Worm (Caenorhabditis elegans): ENCODE data around the gene col-96.

Gene col-96

DNA sequence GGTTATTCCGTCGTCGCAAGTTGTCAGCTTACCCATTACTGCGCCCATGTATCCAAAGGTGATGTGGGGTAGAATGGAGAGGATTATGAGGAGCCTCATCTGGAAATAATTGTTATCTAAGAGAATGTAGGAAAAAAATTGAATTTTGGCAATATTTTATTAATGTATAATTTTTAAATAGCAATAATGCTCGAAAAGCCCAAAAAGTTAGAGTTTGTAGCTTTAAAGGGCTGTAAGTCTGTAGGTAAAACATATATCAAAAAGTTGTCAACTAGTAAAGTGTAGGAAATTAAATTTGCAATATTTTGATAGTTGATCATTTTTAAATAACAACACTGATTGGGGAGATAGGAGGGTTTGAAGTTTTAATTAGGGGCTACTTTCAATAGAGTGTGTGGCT lies 2.2 kb upstream of the col-96 start, which contains the start of gene Y41C4A.8:
Gene Y41C4A.8 (minus strand): TSS at position 101 of the 400 bp plus-strand sequence.
- TF ChIP-seq unc-62 (GFP tag; optimal IDR thresholded peaks at IDR 0.05), result no peak

- TF ChIP-seq unc-62 (GFP tag; optimal IDR thresholded peaks at IDR 0.05), result no peak
Observed at ce11 chrIII:11705930-11706329, 635 bp downstream of the col-96 start.

DNA sequence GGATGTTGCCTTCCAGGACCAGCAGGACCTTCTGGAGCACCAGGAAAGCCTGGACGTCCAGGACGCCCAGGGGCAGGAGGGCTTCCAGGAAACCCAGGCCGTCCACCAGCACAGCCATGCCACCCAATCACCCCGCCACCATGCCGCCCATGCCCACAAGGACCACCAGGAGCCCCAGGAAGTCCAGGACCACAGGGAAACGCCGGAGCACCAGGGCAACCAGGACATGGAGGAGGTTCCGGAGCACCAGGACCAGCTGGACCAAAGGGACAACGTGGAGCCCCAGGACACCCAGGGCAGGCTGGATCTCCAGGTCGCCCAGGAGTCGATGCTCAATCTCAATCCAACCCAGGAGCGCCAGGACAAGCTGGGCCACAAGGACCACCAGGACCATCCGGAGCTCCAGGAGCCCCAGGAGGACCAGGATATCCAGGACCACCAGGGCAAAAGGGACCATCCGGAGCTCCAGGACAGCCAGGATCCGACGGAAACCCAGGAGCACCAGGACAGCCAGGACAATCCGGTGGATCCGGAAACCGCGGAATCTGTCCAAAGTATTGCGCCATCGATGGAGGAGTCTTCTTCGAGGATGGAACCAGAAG lies 2.1 kb downstream of the col-96 start:
- no peak for TF ChIP-seq unc-62 (GFP tag; optimal IDR thresholded peaks at IDR 0.05)

ce11 chrIII:11703776-11704093 lies 2.8 kb downstream of the col-96 start, which contains the start of gene col-95:
col-95 (plus strand) TSS chrIII:11703994.
- TF ChIP-seq unc-62 (GFP tag; optimal IDR thresholded peaks at IDR 0.05), result no peak

DNA sequence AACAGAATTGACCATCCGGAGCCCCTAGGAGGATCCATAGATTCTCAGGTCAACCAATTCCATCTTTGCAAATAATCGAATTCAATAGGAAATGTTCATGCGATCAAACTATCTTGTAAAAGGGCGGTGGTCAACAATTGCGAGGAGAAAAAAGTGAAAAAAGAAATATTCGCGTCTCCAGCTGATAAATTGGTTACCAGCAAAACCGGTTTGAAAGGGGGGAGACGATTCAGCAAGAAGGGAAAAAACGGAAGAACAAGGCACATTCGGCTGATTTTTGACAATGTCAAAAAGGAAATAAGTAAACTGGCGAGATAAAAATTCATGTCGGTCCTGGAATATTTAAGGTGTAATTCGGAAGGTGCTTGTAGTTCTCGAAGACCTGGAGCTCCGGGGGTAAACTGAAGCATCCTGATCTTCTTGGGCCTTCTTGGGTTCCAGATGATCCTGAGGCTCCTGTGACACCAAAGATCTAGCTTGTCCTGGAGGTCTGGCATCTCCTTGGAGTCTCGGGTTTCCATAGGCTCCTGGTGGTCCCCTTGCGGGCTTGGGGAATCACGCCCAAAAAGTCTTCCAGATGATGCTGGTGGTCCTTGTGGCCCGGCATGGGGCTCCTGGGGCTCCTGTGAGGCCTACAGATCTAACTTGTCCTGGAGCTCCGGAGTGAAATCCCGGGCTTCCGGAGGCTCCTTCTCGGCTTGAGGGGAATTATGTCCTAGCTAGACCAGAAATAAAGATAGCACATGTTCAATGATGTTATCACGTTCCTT lies 3.4 kb downstream of the col-96 start:
- no peak for TF ChIP-seq unc-62 (GFP tag; optimal IDR thresholded peaks at IDR 0.05)

DNA sequence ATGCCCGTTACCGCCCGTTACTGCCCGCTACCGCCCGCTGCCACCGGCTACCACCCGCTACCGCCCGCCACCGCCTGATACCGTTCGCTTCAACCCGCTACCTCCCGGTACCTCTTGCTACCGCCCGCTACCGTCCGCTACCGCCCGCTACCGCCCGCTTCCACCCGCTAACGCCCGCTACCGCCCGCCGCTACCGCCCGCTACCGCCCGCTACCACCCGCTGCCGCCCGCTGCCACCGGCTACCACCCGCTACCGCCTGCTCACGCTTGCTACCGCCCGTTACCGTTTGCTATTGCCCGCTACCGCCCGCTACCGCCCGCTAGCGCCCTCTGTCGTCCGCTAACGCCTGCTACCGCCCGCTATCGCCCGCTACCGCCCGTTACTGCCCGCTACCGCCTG lies 4.7 kb downstream of the col-96 start:
- no peak for TF ChIP-seq unc-62 (GFP tag; optimal IDR thresholded peaks at IDR 0.05)

- TF ChIP-seq unc-62 (GFP tag; optimal IDR thresholded peaks at IDR 0.05), result no peak
Observed at ce11 chrIII:11699959-11700358, 6.6 kb downstream of the col-96 start, which contains the start of gene pqn-84. pqn-84 (plus strand) TSS chrIII:11700259.

- no peak for TF ChIP-seq unc-62 (GFP tag; optimal IDR thresholded peaks at IDR 0.05)
Observed at ce11 chrIII:11698569-11698968, 8.0 kb downstream of the col-96 start, which contains the start of gene Y41C4A.7. Y41C4A.7 (plus strand) TSS chrIII:11698869.

ce11 chrIII:11696273-11696672 lies 10.3 kb downstream of the col-96 start, which contains the start of gene Y41C4A.6:
Y41C4A.6 (plus strand) TSS chrIII:11696573.
- TF ChIP-seq unc-62 (GFP tag; optimal IDR thresholded peaks at IDR 0.05), result no peak

DNA sequence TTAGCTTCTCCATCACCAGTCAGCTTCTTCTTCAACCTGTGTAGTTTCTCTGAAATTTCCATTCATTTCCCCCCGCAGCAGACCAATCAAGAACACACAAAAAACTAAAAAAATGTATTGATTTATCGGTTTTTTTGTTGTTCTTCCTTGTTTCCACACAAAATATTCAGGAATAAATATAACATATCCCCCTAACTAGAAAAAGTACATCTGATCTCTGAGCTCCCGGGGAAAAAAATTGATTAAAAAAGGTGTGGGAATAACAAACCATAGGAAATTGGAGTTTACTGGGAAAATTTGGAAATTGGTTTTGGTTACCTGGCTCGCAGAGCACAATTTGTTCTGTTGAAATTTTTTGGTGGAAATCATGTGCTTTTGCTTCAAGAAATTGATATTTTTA lies 11.6 kb downstream of the col-96 start, which contains the start of gene Y41C4A.22:
Gene Y41C4A.22 (plus strand): TSS at position 301 of the 400 bp plus-strand sequence.
- no peak for TF ChIP-seq unc-62 (GFP tag; optimal IDR thresholded peaks at IDR 0.05)

- TF ChIP-seq unc-62 (GFP tag; optimal IDR thresholded peaks at IDR 0.05), result no peak
Observed at ce11 chrIII:11694506-11694947, 12.0 kb downstream of the col-96 start.

DNA sequence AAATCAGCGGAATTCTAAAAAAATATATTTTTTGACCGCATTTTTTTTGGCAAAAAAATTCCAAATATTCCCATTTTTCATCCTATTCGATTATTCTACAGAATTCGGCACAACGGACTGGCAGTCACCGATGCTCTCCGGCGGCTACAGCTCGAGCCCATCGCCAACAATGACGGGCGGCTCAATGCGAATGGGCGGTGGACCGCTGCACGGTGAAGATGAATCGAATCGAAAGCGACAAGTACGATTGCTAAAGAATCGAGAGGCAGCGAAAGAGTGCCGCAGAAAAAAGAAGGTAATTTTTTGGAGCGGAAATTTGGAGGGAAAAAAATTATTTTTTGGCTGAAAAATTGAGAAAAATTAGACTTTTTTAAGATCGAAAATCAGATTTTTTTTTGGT lies 14.2 kb downstream of the col-96 start:
- TF ChIP-seq unc-62 (GFP tag; optimal IDR thresholded peaks at IDR 0.05), result no peak

DNA sequence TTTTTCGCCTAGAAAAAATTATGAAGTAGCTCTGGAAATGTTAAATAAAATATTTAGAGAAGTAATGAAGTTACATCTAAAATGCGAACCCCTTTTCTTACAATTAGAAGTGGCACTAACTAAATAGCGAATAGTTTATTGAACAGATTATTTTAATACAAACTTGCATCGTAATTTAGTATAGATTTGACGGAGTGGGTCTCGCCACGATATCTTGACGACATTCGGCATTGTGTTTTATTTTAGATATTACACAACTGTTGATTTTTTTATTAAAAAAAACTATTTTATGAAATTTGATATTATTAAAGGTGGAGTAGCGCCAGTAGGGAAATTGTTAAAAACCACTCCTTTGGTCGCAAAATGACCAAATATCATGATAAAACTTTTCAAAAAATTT lies 16.7 kb downstream of the col-96 start:
- TF ChIP-seq unc-62 (GFP tag; optimal IDR thresholded peaks at IDR 0.05), result no peak

DNA sequence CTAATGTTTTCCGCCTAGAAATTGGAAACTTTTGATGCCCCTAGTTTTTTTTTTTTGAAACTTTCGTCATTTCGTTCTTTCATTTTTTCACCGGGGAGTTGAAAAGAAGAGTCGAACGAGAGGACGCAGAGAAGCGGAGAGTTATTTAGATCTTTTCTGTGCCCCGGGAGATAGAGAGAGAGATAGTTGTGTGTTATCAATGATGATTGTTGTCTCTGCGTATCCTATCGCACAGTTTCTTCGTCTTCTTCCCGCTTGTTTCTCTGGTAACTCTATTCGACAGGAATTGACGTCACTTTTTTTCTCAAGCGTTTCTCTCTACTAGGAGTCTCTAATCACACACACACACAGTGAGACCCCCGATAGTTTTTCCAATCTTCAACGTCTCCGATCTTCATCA lies 17.3 kb downstream of the col-96 start:
- no peak for TF ChIP-seq unc-62 (GFP tag; optimal IDR thresholded peaks at IDR 0.05)

DNA sequence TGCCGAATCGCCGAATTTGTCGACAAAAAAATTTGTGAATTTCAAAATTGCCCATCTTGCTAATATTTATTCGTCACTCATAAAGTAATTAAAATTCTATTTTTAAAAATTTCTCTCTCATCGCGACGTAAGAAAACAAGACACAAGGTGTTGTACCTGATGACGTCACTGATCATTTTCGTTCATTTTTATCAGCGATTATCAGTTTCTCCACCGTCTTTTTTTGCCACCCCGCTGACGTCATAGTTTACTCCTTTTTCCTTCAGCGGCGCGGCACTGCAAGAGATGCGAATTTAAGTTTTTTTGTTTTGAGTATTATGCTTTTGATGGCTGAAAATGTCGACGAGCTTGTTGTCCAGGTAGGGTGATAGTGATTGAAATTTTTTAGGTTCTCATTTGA lies 21.8 kb downstream of the col-96 start:
- no peak for TF ChIP-seq unc-62 (GFP tag; optimal IDR thresholded peaks at IDR 0.05)

DNA sequence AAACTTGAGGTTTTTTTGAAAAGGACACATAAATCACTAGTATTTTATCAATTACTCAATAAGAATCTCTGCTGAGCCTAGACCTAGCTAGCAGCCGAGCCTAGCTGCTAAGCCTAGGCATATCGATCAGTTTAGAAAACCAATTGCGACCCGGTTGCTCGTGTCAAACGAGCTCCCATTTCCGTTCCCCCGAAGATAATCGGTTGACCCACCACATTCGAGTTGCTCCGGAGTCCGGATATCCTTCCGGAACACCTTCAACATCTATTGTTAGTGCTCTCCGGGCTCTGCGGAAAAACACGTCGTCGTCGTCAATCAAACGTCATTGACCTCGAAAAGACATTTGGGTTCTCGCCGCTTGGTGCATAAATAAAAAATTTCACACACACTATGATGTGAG lies 22.8 kb downstream of the col-96 start:
- no peak for TF ChIP-seq unc-62 (GFP tag; optimal IDR thresholded peaks at IDR 0.05)

ce11 chrIII:11683038-11683437 lies 23.5 kb downstream of the col-96 start:
- TF ChIP-seq unc-62 (GFP tag; optimal IDR thresholded peaks at IDR 0.05), result no peak

All from whole organism, dauer.